Fruit fly (Drosophila melanogaster): ENCODE measurements around the gene CG14050.

Gene CG14050

DNA sequence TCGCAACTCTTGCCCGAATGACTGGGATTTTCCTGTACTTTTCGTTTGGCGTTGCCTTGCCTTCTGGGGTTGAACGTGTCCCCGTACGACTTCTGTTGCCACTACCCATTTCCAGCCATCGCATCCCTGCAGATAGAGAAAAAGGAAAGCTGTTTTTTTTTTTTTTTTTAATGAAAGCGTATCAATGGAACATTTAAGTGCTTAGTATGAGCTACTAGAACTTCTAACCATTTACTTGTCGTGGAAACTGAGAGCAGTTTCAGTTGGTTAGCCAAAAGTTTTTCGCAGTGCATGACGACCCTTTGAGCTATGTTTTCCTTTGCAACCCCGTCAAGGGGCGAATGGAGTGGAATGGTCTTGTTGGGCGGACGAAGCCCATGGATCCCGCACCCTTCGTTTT, 3.3 kb upstream of the CG14050 start (continued):
- TF ChIP-seq repo (GFP tag; optimal IDR thresholded peaks at IDR 0.05) = peak; percentile 56
- peak; percentile 66 for TF ChIP-seq CG1792 (GFP tag; optimal IDR thresholded peaks at IDR 0.05)
- TF ChIP-seq zf30C (GFP tag; optimal IDR thresholded peaks at IDR 0.05) = peak; percentile 68
- TF ChIP-seq CHES-1-like (GFP tag; optimal IDR thresholded peaks at IDR 0.05) = peak; percentile 78
- peak; percentile 17 for TF ChIP-seq CG15011 (GFP tag; optimal IDR thresholded peaks at IDR 0.05)
- no peak for TF ChIP-seq wek (GFP tag; optimal IDR thresholded peaks at IDR 0.05)
- peak; percentile 56 for TF ChIP-seq E2f2 (GFP tag; IDR thresholded peaks at IDR 0.05)

DNA sequence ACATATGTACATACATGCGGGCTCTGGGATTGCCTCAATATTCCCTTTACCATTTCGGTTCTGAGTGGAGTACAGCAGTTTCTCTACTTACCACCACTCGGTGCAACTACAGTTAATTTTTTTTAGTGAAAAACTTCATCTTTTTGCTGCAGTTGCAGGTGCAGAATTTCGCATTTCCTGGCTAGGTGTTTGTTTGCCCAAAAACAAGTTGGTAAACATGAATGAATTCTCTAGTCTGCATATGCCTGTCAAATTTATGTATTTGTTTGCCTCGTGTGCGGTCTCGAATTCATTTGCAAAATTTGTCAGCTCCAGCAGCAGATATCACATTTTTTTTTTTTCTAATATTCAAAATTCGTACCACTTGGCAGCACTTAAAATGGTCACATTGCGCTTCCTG, 811 bp upstream of the CG14050 start, which contains the start of gene CG2854:
Gene CG2854, plus strand, starts transcription at position 301 of the 400 bp plus-strand sequence.
- no peak for TF ChIP-seq ab (GFP tag; optimal IDR thresholded peaks at IDR 0.05)
- peak; percentile 28 for TF ChIP-seq gcm (GFP tag; optimal IDR thresholded peaks at IDR 0.05)

DNA sequence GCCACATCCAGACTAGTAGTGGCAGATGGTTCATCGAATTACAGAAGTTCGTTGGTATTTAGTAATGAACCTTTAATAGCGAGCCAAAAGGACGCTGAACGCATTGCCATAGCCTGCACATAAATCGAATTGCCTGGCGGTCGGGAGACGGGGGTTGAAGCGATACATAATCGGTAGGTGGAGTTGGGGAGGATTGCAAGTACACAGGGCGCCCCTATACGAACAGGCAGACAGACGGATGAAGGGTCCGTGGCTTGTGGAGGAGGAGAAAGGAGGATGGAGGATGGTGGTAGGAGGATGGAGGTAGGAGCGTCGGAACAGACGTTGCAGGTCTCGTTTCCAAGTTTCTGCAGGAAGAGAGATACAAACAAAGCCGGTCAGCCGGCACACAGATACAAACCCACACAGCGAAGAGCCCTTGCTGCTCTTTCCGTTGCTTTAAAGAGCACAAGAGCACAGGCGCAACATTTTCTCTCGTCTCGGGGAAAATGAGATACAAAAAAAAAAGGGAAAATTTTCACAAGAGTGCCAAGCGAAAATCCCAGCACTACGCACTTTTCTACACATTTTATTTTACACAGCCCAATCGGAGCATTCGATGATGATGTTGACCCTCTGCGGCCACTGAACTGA, 2.2 kb downstream of the CG14050 start:
- TF ChIP-seq nom (GFP tag; optimal IDR thresholded peaks at IDR 0.05) = peak; percentile 42
- TF ChIP-seq Doc2 (GFP tag; IDR thresholded peaks at IDR 0.05) = no peak
- no peak for TF ChIP-seq CG6854 (GFP tag; optimal IDR thresholded peaks at IDR 0.05)
- peak; percentile 32 for TF ChIP-seq cg (GFP tag; optimal IDR thresholded peaks at IDR 0.05)
- peak; percentile 60 for TF ChIP-seq sens (GFP tag)
- no peak for TF ChIP-seq p53 (GFP tag; optimal IDR thresholded peaks at IDR 0.05)
- TF ChIP-seq CG13775 (GFP tag; optimal IDR thresholded peaks at IDR 0.05) = no peak
- TF ChIP-seq Vsx1 (GFP tag; optimal IDR thresholded peaks at IDR 0.05) = no peak
- no peak for TF ChIP-seq CG18011 (GFP tag; optimal IDR thresholded peaks at IDR 0.05)
- TF ChIP-seq D19B (GFP tag; optimal IDR thresholded peaks at IDR 0.05) = no peak
- no peak for TF ChIP-seq C15 (GFP tag; IDR thresholded peaks at IDR 0.05)
- no peak for TF ChIP-seq aop (GFP tag; IDR thresholded peaks at IDR 0.05)
- no peak for TF ChIP-seq CG11398 (GFP tag; optimal IDR thresholded peaks at IDR 0.05)
- TF ChIP-seq Lpt (GFP tag; optimal IDR thresholded peaks at IDR 0.05) = no peak
- no peak for TF ChIP-seq tup (GFP tag; optimal IDR thresholded peaks at IDR 0.05)
- peak; percentile 18 for TF ChIP-seq kni (GFP tag; optimal IDR thresholded peaks at IDR 0.05)
- TF ChIP-seq abd-A (tag; optimal IDR thresholded peaks at IDR 0.05) = no peak
- TF ChIP-seq CG14050 (GFP tag; IDR thresholded peaks at IDR 0.05) = no peak
- no peak for TF ChIP-seq Doc3 (GFP tag; IDR thresholded peaks at IDR 0.05; ENCODE audit: partially characterized antibody)
- TF ChIP-seq Usf (GFP tag; optimal IDR thresholded peaks at IDR 0.05) = no peak
- TF ChIP-seq D19A (tag; optimal IDR thresholded peaks at IDR 0.05) = no peak
- TF ChIP-seq CG11696 (GFP tag; IDR thresholded peaks at IDR 0.05) = no peak
- TF ChIP-seq Dek (tag; optimal IDR thresholded peaks at IDR 0.05) = no peak
- TF ChIP-seq CG34224 (GFP tag; IDR thresholded peaks at IDR 0.05; ENCODE audit: partially characterized antibody) = no peak
- no peak for TF ChIP-seq CG7963 (GFP tag; IDR thresholded peaks at IDR 0.05; ENCODE audit: partially characterized antibody)
- no peak for TF ChIP-seq slou (GFP tag; optimal IDR thresholded peaks at IDR 0.05)
- no peak for TF ChIP-seq Mes4 (GFP tag; optimal IDR thresholded peaks at IDR 0.05)
- TF ChIP-seq Trl (optimal IDR thresholded peaks at IDR 0.05) = peak; percentile 48 to 59
- no peak for TF ChIP-seq Trl (GFP tag; optimal IDR thresholded peaks at IDR 0.05)
- TF ChIP-seq crol (GFP tag; IDR thresholded peaks at IDR 0.05) = peak; percentile 51; the same call in 1 of the 2 replicates
- no peak for TF ChIP-seq CG8944 (GFP tag; optimal IDR thresholded peaks at IDR 0.05)
- peak; percentile 32 for TF ChIP-seq gcm (GFP tag; optimal IDR thresholded peaks at IDR 0.05)
- no peak for TF ChIP-seq CG18764 (GFP tag; optimal IDR thresholded peaks at IDR 0.05)
- TF ChIP-seq Dip3 (GFP tag; optimal IDR thresholded peaks at IDR 0.05) = no peak
- no peak for TF ChIP-seq vfl (GFP tag; optimal IDR thresholded peaks at IDR 0.05)
- no peak for TF ChIP-seq trh (GFP tag; optimal IDR thresholded peaks at IDR 0.05)
- TF ChIP-seq Sin3A (optimal IDR thresholded peaks at IDR 0.05) = no peak
- no peak for TF ChIP-seq grau (tag; optimal IDR thresholded peaks at IDR 0.05)
- no peak for TF ChIP-seq CG1602 (GFP tag; optimal IDR thresholded peaks at IDR 0.05)
- no peak for TF ChIP-seq E2f1 (GFP tag; IDR thresholded peaks at IDR 0.05)
